Fruit fly (Drosophila melanogaster) whole organism, adult: ENCODE results near the gene MED15.

Experiments used
- bab1 ChIP-seq: fragments of 200-800 bp; sonication (Bioruptor generic); optimal IDR thresholded peaks from 3 replicates; lab custom pipeline; 2019; ENCODE audit warnings: missing biosample characterization, mild to moderate bottlenecking, missing genetic modification characterization, moderate library complexity
- cic ChIP-seq: fragments of 200-800 bp; sonication (Bioruptor generic); optimal IDR thresholded peaks from 2 replicates; lab custom pipeline; 2017; ENCODE audit warnings: missing biosample characterization, mild to moderate bottlenecking, missing genetic modification characterization, moderate library complexity

DNA sequence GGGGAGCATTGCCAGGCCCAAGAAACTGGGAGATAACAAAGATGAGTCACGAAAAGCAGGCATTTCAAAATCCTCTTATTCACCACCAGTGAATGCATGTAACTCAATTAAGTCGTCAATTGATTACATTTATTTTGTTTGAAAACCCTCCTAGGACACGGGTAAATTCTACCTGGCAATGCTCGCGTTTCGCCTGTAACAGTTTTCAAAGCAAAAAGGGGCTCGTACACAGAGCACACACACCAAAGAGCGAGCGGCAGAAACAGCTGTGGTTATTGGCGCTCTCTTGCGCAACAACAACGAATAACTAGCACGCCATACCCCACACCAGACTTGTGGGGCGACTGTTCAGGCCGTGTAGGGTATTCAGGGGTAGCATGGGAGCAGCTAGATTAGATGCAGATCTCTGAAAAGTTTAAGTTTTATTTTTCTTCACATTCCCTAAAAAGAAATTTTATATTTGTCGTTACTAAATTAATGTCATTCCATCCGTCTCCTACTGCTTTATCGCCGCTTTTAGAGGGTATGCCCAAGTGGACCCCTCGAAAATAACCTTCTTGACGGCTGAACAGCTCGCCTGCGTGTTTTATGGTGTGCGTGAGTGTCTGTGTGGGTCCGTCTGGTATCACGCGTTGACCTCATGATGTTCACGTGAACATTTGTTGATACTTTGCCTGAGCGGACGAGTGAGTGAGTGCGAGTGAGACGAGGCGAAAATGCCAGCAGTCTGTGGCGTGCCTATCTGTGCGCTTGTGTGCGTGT, 8.0 kb downstream of the MED15 start:
- TF ChIP-seq bab1 (GFP tag; lab: Kevin White, UChicago) (peak; percentile 100), cic (GFP tag; lab: Kevin White, UChicago) (peak; percentile 99)
